Fruit fly (Drosophila melanogaster) whole organism, prepupa: ENCODE data around the gene CG11560.
A peak's percentile ranks its signal among the peaks of the same experiment; 100 is the strongest.

Experiments
- CG10631 ChIP-seq: fragments of 200-800 bp; sonication (Bioruptor generic); optimal IDR thresholded peaks from 2 replicates; lab custom pipeline; 2016; ENCODE audit warnings: missing biosample characterization, missing genetic modification characterization
- CG11902 ChIP-seq: fragments of 200-800 bp; sonication (Bioruptor generic); optimal IDR thresholded peaks from 3 replicates; lab custom pipeline; 2016; ENCODE audit warnings: missing biosample characterization, missing genetic modification characterization
- CG15336 ChIP-seq: fragments of 200-800 bp; sonication (Bioruptor generic); IDR thresholded peaks from 2 replicates; pipeline ENCODE4 v1.3.6; 2022; ENCODE audit warnings: missing biosample characterization, missing genetic modification characterization
- CG1621 ChIP-seq: fragments of 200-800 bp; sonication (Bioruptor generic); optimal IDR thresholded peaks from 3 replicates; lab custom pipeline; 2018; ENCODE audit warnings: missing biosample characterization, mild to moderate bottlenecking, missing genetic modification characterization
- CG16779 ChIP-seq: fragments of 200-800 bp; sonication (Bioruptor generic); optimal IDR thresholded peaks from 3 replicates; lab custom pipeline; 2017; ENCODE audit warnings: missing biosample characterization, mild to moderate bottlenecking, missing genetic modification characterization
- CG3032 ChIP-seq: fragments of 200-800 bp; optimal IDR thresholded peaks from 2 replicates; lab custom pipeline; 2019; ENCODE audit warnings: missing biosample characterization, mild to moderate bottlenecking, missing genetic modification characterization, moderate library complexity
- CG31627 ChIP-seq: fragments of 200-800 bp; sonication (Bioruptor generic); optimal IDR thresholded peaks from 3 replicates; lab custom pipeline; 2016; ENCODE audit warnings: missing biosample characterization, missing genetic modification characterization
- CG32006 ChIP-seq: fragments of 200-800 bp; sonication (Bioruptor generic); optimal IDR thresholded peaks from 3 replicates; lab custom pipeline; 2017; ENCODE audit warnings: missing biosample characterization, mild to moderate bottlenecking, missing genetic modification characterization
- CG34406 ChIP-seq: fragments of 200-800 bp; sonication (Bioruptor generic); optimal IDR thresholded peaks from 3 replicates; lab custom pipeline; 2016; ENCODE audit warnings: missing biosample characterization, missing genetic modification characterization
- CG3919 ChIP-seq: fragments of 200-800 bp; sonication (Bioruptor generic); optimal IDR thresholded peaks from 3 replicates; lab custom pipeline; 2016; ENCODE audit warnings: missing biosample characterization, missing genetic modification characterization
- CG6276 ChIP-seq: fragments of 200-800 bp; sonication (Bioruptor generic); optimal IDR thresholded peaks from 2 replicates; lab custom pipeline; 2017; ENCODE audit warnings: missing biosample characterization, mild to moderate bottlenecking, missing genetic modification characterization
- CG6808 ChIP-seq: fragments of 200-800 bp; sonication (Bioruptor generic); optimal IDR thresholded peaks from 3 replicates; lab custom pipeline; 2017; ENCODE audit warnings: missing biosample characterization, missing genetic modification characterization, mild to moderate bottlenecking, moderate library complexity, missing genetic modification reagents
- CG7368 ChIP-seq: fragments of 200-800 bp; sonication (Bioruptor generic); optimal IDR thresholded peaks from 3 replicates; lab custom pipeline; 2016; ENCODE audit warnings: missing biosample characterization, missing genetic modification characterization
- CG8119 ChIP-seq: fragments of 200-800 bp; sonication (Bioruptor generic); IDR thresholded peaks from 3 replicates; pipeline ENCODE4 v1.3.6; 2022; ENCODE audit warnings: missing biosample characterization, missing genetic modification characterization
- CG8319 ChIP-seq: fragments of 200-800 bp; sonication (Bioruptor generic); optimal IDR thresholded peaks from 3 replicates; lab custom pipeline; 2016; ENCODE audit warnings: missing biosample characterization, missing genetic modification characterization
- CG8632 ChIP-seq: fragments of 200-800 bp; sonication (Bioruptor generic); optimal IDR thresholded peaks from 3 replicates; lab custom pipeline; 2016; ENCODE audit warnings: missing biosample characterization, missing genetic modification characterization
- Eip75B ChIP-seq: fragments of 200-800 bp; sonication (Bioruptor generic); optimal IDR thresholded peaks from 3 replicates; lab custom pipeline; 2016; ENCODE audit warnings: missing biosample characterization, missing genetic modification characterization
- Eip78C ChIP-seq: fragments of 200-800 bp; sonication (Bioruptor generic); peaks from one replicate; lab custom pipeline; 2016; ENCODE audit warnings: missing biosample characterization, missing genetic modification characterization
- Eip93F ChIP-seq: fragments of 200-800 bp; sonication (Bioruptor generic); optimal IDR thresholded peaks from 2 replicates; lab custom pipeline; 2016; ENCODE audit warnings: missing biosample characterization, mild to moderate bottlenecking, missing genetic modification characterization
- Ets21C ChIP-seq: fragments of 200-800 bp; sonication (Bioruptor generic); optimal IDR thresholded peaks from 3 replicates; lab custom pipeline; 2016; ENCODE audit warnings: missing biosample characterization, missing genetic modification characterization
- Ets96B ChIP-seq: fragments of 200-800 bp; optimal IDR thresholded peaks from 2 replicates; lab custom pipeline; 2019; ENCODE audit warnings: missing biosample characterization, mild to moderate bottlenecking, missing genetic modification characterization, moderate library complexity
- Gug ChIP-seq: fragments of 200-800 bp; sonication (Bioruptor generic); IDR thresholded peaks from 2 replicates; pipeline ENCODE4 v1.3.6; 2022; ENCODE audit warnings: missing biosample characterization, missing genetic modification characterization
- Hr38 ChIP-seq: sonication (Bioruptor generic); optimal IDR thresholded peaks from 2 replicates; lab custom pipeline; 2016; ENCODE audit warnings: missing biosample characterization, missing genetic modification characterization
- Hr39 ChIP-seq: fragments of 200-800 bp; sonication (Bioruptor generic); optimal IDR thresholded peaks from 2 replicates; lab custom pipeline; 2016; ENCODE audit warnings: missing biosample characterization, missing genetic modification characterization
- Hr4 ChIP-seq: fragments of 200-800 bp; sonication (Bioruptor generic); optimal IDR thresholded peaks from 3 replicates; lab custom pipeline; 2016; ENCODE audit warnings: missing biosample characterization, missing genetic modification characterization
- Lpt ChIP-seq: fragments of 200-800 bp; sonication (Bioruptor generic); optimal IDR thresholded peaks from 3 replicates; lab custom pipeline; 2016; ENCODE audit warnings: missing biosample characterization, missing genetic modification characterization
- Met ChIP-seq: fragments of 200-800 bp; sonication (Bioruptor generic); optimal IDR thresholded peaks from 3 replicates; lab custom pipeline; 2016; ENCODE audit warnings: missing biosample characterization, missing genetic modification characterization
- OdsH ChIP-seq: fragments of 200-800 bp; sonication (Bioruptor generic); optimal IDR thresholded peaks from 3 replicates; lab custom pipeline; 2016; ENCODE audit warnings: missing biosample characterization, missing genetic modification characterization
- Smox ChIP-seq: fragments of 200-800 bp; sonication (Bioruptor generic); optimal IDR thresholded peaks from 3 replicates; lab custom pipeline; 2016; ENCODE audit warnings: missing biosample characterization, missing genetic modification characterization
- Sox102F ChIP-seq: fragments of 200-800 bp; sonication (Bioruptor generic); optimal IDR thresholded peaks from 2 replicates; lab custom pipeline; 2016; ENCODE audit warnings: missing biosample characterization, mild to moderate bottlenecking, missing genetic modification characterization
- Sox15 ChIP-seq: fragments of 200-800 bp; sonication (Bioruptor generic); optimal IDR thresholded peaks from 3 replicates; lab custom pipeline; 2016; ENCODE audit warnings: missing biosample characterization, missing genetic modification characterization
- achi ChIP-seq: fragments of 200-800 bp; sonication (Bioruptor generic); optimal IDR thresholded peaks from 3 replicates; lab custom pipeline; 2016; ENCODE audit warnings: missing biosample characterization, missing genetic modification characterization
- acj6 ChIP-seq: fragments of 200-800 bp; sonication (Bioruptor generic); optimal IDR thresholded peaks from 3 replicates; lab custom pipeline; 2016; ENCODE audit warnings: missing biosample characterization, missing genetic modification characterization
- cyc ChIP-seq: fragments of 200-800 bp; sonication (Bioruptor generic); optimal IDR thresholded peaks from 3 replicates; lab custom pipeline; 2016; ENCODE audit warnings: missing biosample characterization, missing genetic modification characterization
- esn ChIP-seq: fragments of 200-800 bp; sonication (Bioruptor generic); optimal IDR thresholded peaks from 2 replicates; lab custom pipeline; 2016; ENCODE audit warnings: missing biosample characterization, mild to moderate bottlenecking, missing genetic modification characterization, moderate library complexity
- fd59A ChIP-seq: fragments of 200-800 bp; sonication (Bioruptor generic); optimal IDR thresholded peaks from 2 replicates; lab custom pipeline; 2017; ENCODE audit warnings: missing biosample characterization, mild to moderate bottlenecking, missing genetic modification characterization, missing genetic modification reagents
- fd85E ChIP-seq: fragments of 200-800 bp; sonication (Bioruptor generic); optimal IDR thresholded peaks from 3 replicates; lab custom pipeline; 2016; ENCODE audit warnings: missing biosample characterization, missing genetic modification characterization
- fkh ChIP-seq: fragments of 200-800 bp; sonication (Bioruptor generic); optimal IDR thresholded peaks from 3 replicates; lab custom pipeline; 2017; ENCODE audit warnings: missing biosample characterization, mild to moderate bottlenecking, missing genetic modification characterization, moderate library complexity
- net ChIP-seq: fragments of 200-800 bp; sonication (Bioruptor generic); optimal IDR thresholded peaks from 3 replicates; lab custom pipeline; 2016; ENCODE audit warnings: missing biosample characterization, missing genetic modification characterization
- pdm3 ChIP-seq: fragments of 200-800 bp; sonication (Bioruptor generic); optimal IDR thresholded peaks from 3 replicates; lab custom pipeline; 2016; ENCODE audit warnings: missing biosample characterization, missing genetic modification characterization
- spab ChIP-seq: fragments of 200-800 bp; sonication (Bioruptor generic); optimal IDR thresholded peaks from 2 replicates; lab custom pipeline; 2017; ENCODE audit warnings: missing biosample characterization, mild to moderate bottlenecking, missing genetic modification characterization, missing genetic modification reagents
- ss ChIP-seq, 2 experiments: fragments of 200-800 bp; sonication (Bioruptor generic); optimal IDR thresholded peaks; 2 replicates in 1 of 2; 3 replicates in 1 of 2; lab custom pipeline; 2017 to 2018; ENCODE audit warnings: mild to moderate bottlenecking in 2 of 2, missing biosample characterization in 2 of 2, missing genetic modification characterization in 2 of 2, moderate library complexity in 1 of 2
- svp ChIP-seq: fragments of 200-800 bp; sonication (Bioruptor generic); peaks from one replicate; lab custom pipeline; 2016; ENCODE audit warnings: missing biosample characterization, missing genetic modification characterization
- topi ChIP-seq: fragments of 200-800 bp; sonication (Bioruptor generic); optimal IDR thresholded peaks from 3 replicates; lab custom pipeline; 2016; ENCODE audit warnings: missing biosample characterization, missing genetic modification characterization

CG11560 gene

DNA sequence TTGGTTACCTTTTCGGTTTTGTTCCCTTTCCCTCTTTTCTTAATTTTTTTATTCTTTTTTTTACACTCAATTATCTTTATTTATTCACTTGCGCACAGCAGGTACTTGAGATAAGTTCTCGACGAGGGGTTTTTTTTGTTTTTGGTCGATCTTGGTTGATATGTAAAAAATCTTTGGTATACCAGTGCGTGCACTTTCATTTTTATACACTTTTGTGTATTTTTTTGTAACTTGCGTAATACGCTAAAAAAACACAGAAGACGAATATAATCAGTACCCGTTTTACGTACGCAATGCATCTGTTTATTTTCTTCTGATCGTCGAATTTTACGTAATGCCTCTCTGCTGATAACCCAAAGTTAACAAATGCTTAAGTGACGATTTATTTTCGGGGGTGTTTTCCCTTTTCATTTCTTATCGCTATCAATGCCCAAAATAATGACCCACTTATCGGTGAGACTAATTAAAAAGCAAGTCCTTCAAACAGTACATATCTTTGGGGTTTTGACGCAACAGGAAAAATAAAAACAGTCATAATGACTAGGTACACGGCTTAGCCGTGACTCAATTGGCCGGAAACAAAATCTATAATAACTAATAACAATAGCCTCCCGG, 40.4 kb upstream of the CG11560 start (continued):
- TF ChIP-seq achi (GFP tag; lab: Kevin White, UChicago) = no peak
- no peak for TF ChIP-seq Met (GFP tag; lab: Kevin White, UChicago)
- peak; percentile 38 for TF ChIP-seq Eip78C
- peak; percentile 22 for TF ChIP-seq svp (GFP tag; lab: Kevin White, UChicago)
- no peak for TF ChIP-seq CG32006
- no peak for TF ChIP-seq CG10631 (GFP tag; lab: Kevin White, UChicago)
- no peak for TF ChIP-seq CG3919 (GFP tag; lab: Kevin White, UChicago)
- peak; percentile 25 for TF ChIP-seq Sox102F (GFP tag; lab: Kevin White, UChicago)
- TF ChIP-seq CG15336 = no peak
- no peak for TF ChIP-seq Gug
- TF ChIP-seq acj6 = no peak
- TF ChIP-seq, all 60 proteins: peak for 5

- peak; percentile 41 for TF ChIP-seq svp (GFP tag; lab: Kevin White, UChicago)
- TF ChIP-seq CG31627 = no peak
- no peak for TF ChIP-seq topi (GFP tag; lab: Kevin White, UChicago)
- TF ChIP-seq esn (GFP tag; lab: Kevin White, UChicago) = peak; percentile 13
- no peak for TF ChIP-seq CG3032 (tag; lab: Kevin White, UChicago)
- TF ChIP-seq Eip78C = peak; percentile 31
- no peak for TF ChIP-seq Ets21C
- no peak for TF ChIP-seq fkh
Observed at dm6 chr3L:12080423-12080822, 39.4 kb upstream of the CG11560 start.

dm6 chr3L:12081679-12082520, 37.9 kb upstream of the CG11560 start, which contains the start of gene Sema5c:
TSS of gene Sema5c (minus strand) at chr3L:12081830.
- TF ChIP-seq Lpt (peak; percentile 67), CG16779 (peak; percentile 68), fd85E (GFP tag; lab: Kevin White, UChicago) (no peak), Eip78C (peak; percentile 80), CG11902 (GFP tag; lab: Kevin White, UChicago) (peak; percentile 46), Ets21C (peak; percentile 13), ss (GFP tag; optimal IDR thresholded peaks at IDR 0.05; lab: Kevin White, UChicago) (peak; percentile 58 to 59), spab (GFP tag; lab: Kevin White, UChicago) (peak; percentile 56), CG15336 (peak; percentile 52; the same call in 1 of the 2 replicates), CG8119 (GFP tag; lab: Robert Waterston, UW) (peak; percentile 63), acj6 (peak; percentile 70), pdm3 (GFP tag; lab: Kevin White, UChicago) (peak; percentile 42), svp (GFP tag; lab: Kevin White, UChicago) (peak; percentile 89), CG7368 (GFP tag; lab: Kevin White, UChicago) (no peak), CG1621 (tag; lab: Kevin White, UChicago) (peak; percentile 53), CG6276 (GFP tag; lab: Kevin White, UChicago) (peak; percentile 77), CG34406 (GFP tag; lab: Kevin White, UChicago) (peak; percentile 76), Eip93F (GFP tag; lab: Kevin White, UChicago) (no peak), cyc (GFP tag; lab: Kevin White, UChicago) (peak; percentile 1), Ets96B (peak; percentile 46), net (peak; percentile 67), Hr4 (GFP tag; lab: Kevin White, UChicago) (peak; percentile 48), CG3919 (GFP tag; lab: Kevin White, UChicago) (peak; percentile 64), Sox102F (GFP tag; lab: Kevin White, UChicago) (peak; percentile 45), CG8319 (peak; percentile 13), Sox15 (GFP tag; lab: Kevin White, UChicago) (peak; percentile 31), achi (GFP tag; lab: Kevin White, UChicago) (peak; percentile 62), Hr38 (GFP tag; lab: Kevin White, UChicago) (no peak), Gug (peak; percentile 50), CG32006 (peak; percentile 86), fd59A (GFP tag; lab: Kevin White, UChicago) (peak; percentile 28), Smox (GFP tag; lab: Kevin White, UChicago) (peak; percentile 24), CG10631 (GFP tag; lab: Kevin White, UChicago) (peak; percentile 81), Eip75B (GFP tag; lab: Kevin White, UChicago) (peak; percentile 25), Hr39 (peak; percentile 48), CG31627 (peak; percentile 41), CG6808 (peak; percentile 37), CG8632 (peak; percentile 80), fkh (peak; percentile 53), topi (GFP tag; lab: Kevin White, UChicago) (peak; percentile 42), OdsH (GFP tag; lab: Kevin White, UChicago) (peak; percentile 53)
